Worm (Caenorhabditis elegans): ENCODE measurements around the gene T11G6.4.

DNA sequence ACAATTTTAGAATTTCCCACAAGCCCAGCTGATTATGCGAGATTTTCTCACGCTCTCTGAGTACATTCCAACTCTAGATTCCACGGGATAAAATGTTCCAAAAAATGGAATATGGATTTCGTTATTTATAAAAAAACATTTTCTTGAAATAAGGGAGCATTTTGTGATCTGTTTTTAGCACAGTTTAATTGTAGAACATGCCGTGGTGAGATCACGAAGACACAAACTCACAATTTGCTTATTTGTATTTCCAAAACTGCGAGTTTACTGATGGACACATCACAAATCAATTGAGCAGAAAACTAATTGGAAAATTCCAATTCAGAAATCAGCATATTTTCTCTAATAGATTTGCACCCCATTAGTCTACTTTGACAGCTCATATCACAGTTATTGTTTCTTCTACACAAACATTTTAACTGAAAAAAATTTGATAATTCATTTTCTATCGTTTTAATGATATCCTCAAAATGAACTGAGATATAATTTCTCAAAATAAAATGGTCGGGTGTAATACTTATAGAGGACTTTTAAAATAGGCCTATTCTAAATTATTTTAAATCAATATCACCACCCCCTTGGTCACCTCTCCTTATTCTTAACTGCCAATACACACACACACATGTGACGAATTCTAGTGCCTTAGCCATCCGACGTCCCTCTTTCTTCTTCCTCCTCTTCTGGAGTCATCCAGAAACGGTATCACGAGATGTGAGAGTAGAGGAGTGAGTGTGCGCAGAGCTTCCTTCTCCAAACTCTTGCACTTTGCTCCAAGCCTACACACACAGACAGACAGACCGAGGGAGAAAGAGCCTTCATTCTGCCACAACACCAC is 30.7 kb downstream of the T11G6.4 start:
- TF ChIP-seq aly-1 (tag; optimal IDR thresholded peaks at IDR 0.05): peak; percentile 46
- no peak for TF ChIP-seq tbx-37 (GFP tag; conservative IDR thresholded peaks at IDR 0.05)
- TF ChIP-seq ets-7 (tag; optimal IDR thresholded peaks at IDR 0.05): no peak
- TF ChIP-seq ama-1 (optimal IDR thresholded peaks at IDR 0.05): no peak
- TF ChIP-seq sea-1 (GFP tag; conservative IDR thresholded peaks at IDR 0.05): no peak
- no peak for TF ChIP-seq pes-1 (GFP tag; IDR thresholded peaks at IDR 0.05)
- no peak for TF ChIP-seq tbx-11 (GFP tag; IDR thresholded peaks at IDR 0.05)
- no peak for TF ChIP-seq flt-1 (GFP tag; IDR thresholded peaks at IDR 0.05)
- no peak for TF ChIP-seq ceh-13 (GFP tag; optimal IDR thresholded peaks at IDR 0.05)
- no peak for TF ChIP-seq hnd-1 (tag; optimal IDR thresholded peaks at IDR 0.05)
- TF ChIP-seq B0310.2 (tag; optimal IDR thresholded peaks at IDR 0.05): no peak
- no peak for TF ChIP-seq ceh-36 (tag; optimal IDR thresholded peaks at IDR 0.05)
- TF ChIP-seq hmbx-1 (tag; optimal IDR thresholded peaks at IDR 0.05): no peak
